Fruit fly (Drosophila melanogaster) whole organism, pupa: ENCODE measurements around the gene Nin.

Experiments used
- CG10348 ChIP-seq: fragments of 200-800 bp; sonication (Bioruptor generic); IDR thresholded peaks from 2 replicates; pipeline ENCODE4 v1.3.6; 2022; ENCODE audit warnings: missing biosample characterization, missing genetic modification characterization
- CG12605 ChIP-seq: fragments of 200-800 bp; sonication (Bioruptor generic); IDR thresholded peaks from 2 replicates; pipeline ENCODE4 v1.3.6; 2022; ENCODE audit warnings: missing biosample characterization, missing genetic modification characterization
- CG32121 ChIP-seq: fragments of 200-800 bp; sonication (Bioruptor generic); IDR thresholded peaks from 2 replicates; pipeline ENCODE4 v1.3.6; 2022; ENCODE audit warnings: missing biosample characterization, missing genetic modification characterization
- CG4496 ChIP-seq: fragments of 200-800 bp; sonication (Bioruptor generic); IDR thresholded peaks from 3 replicates; pipeline ENCODE4 v1.3.6; 2022; ENCODE audit warnings: missing biosample characterization, missing genetic modification characterization
- CG8301 ChIP-seq: fragments of 200-800 bp; sonication (Bioruptor generic); optimal IDR thresholded peaks from 2 replicates; lab custom pipeline; 2018; ENCODE audit warnings: missing biosample characterization, mild to moderate bottlenecking, missing genetic modification characterization
- CG9948 ChIP-seq: fragments of 200-800 bp; sonication (Bioruptor generic); optimal IDR thresholded peaks from 2 replicates; lab custom pipeline; 2018; ENCODE audit warnings: missing biosample characterization, mild to moderate bottlenecking, missing genetic modification characterization, moderate library complexity
- EcR ChIP-seq: fragments of 200-800 bp; sonication (Bioruptor generic); optimal IDR thresholded peaks from 3 replicates; lab custom pipeline; 2019; ENCODE audit warnings: missing biosample characterization, missing genetic modification characterization, mild to moderate bottlenecking, moderate library complexity, missing genetic modification reagents
- Pif1A ChIP-seq: fragments of 200-800 bp; sonication (Bioruptor generic); optimal IDR thresholded peaks from 3 replicates; lab custom pipeline; 2016; ENCODE audit warnings: missing biosample characterization, missing genetic modification characterization
- Pif1B ChIP-seq: fragments of 200-800 bp; sonication (Bioruptor generic); optimal IDR thresholded peaks from 3 replicates; lab custom pipeline; 2016; ENCODE audit warnings: missing biosample characterization, missing genetic modification characterization
- Snoo ChIP-seq: fragments of 200-800 bp; sonication (Bioruptor generic); optimal IDR thresholded peaks from 3 replicates; lab custom pipeline; 2017; ENCODE audit warnings: missing biosample characterization, mild to moderate bottlenecking, missing genetic modification characterization, inconsistent platforms
- gl ChIP-seq: fragments of 200-800 bp; sonication (Bioruptor generic); optimal IDR thresholded peaks from 2 replicates; lab custom pipeline; 2018; ENCODE audit warnings: missing biosample characterization, mild to moderate bottlenecking, missing genetic modification characterization

- TF ChIP-seq CG8301 (tag; lab: Kevin White, UChicago), result no peak
- no peak for TF ChIP-seq CG4496 (GFP tag; lab: Robert Waterston, UW)
- TF ChIP-seq CG10348 (GFP tag; lab: Robert Waterston, UW), result no peak
- TF ChIP-seq CG12605 (GFP tag; lab: Robert Waterston, UW), result no peak
- TF ChIP-seq EcR (GFP tag; lab: Kevin White, UChicago), result no peak
- no peak for TF ChIP-seq Snoo (tag; lab: Kevin White, UChicago)
- no peak for TF ChIP-seq CG32121 (GFP tag; lab: Robert Waterston, UW)
- TF ChIP-seq Pif1A (GFP tag; lab: Kevin White, UChicago), result no peak
- no peak for TF ChIP-seq gl (tag; lab: Kevin White, UChicago)
- no peak for TF ChIP-seq Pif1B (GFP tag; lab: Kevin White, UChicago)
- no peak for TF ChIP-seq CG9948
These were observed 12.3 kb downstream of the Nin start, which contains the start of gene Cyp4ac2 for dm6 chr2L:5266092-5266491.
